Fruit fly (Drosophila melanogaster): ENCODE results near the gene CG34452.

The CG34452 gene

dm6 chr3L:15728195-15728594 is 40.5 kb upstream of the CG34452 start, which contains the start of gene comm (continued):
- TF ChIP-seq CG32532 (GFP tag; IDR thresholded peaks at IDR 0.05) (peak; percentile 46; the same call in 1 of the 2 replicates), amos (GFP tag; IDR thresholded peaks at IDR 0.05; ENCODE audit: partially characterized antibody) (peak; percentile 73; the same call in 1 of the 2 replicates), Hand (GFP tag; optimal IDR thresholded peaks at IDR 0.05) (peak; percentile 11), ara (GFP tag; IDR thresholded peaks at IDR 0.05) (no peak), CG9437 (GFP tag; optimal IDR thresholded peaks at IDR 0.05) (peak; percentile 42), CG32772 (GFP tag; IDR thresholded peaks at IDR 0.05) (no peak), Hmr (GFP tag; optimal IDR thresholded peaks at IDR 0.05) (peak; percentile 28), onecut (GFP tag; IDR thresholded peaks at IDR 0.05) (0 out of 2 replicates have a peak, but pooled peaks have one; percentile 41), sd (tag; optimal IDR thresholded peaks at IDR 0.05) (peak; percentile 26), wor (GFP tag; IDR thresholded peaks at IDR 0.05) (no peak), CG4707 (GFP tag; optimal IDR thresholded peaks at IDR 0.05) (peak; percentile 45), bowl (GFP tag; IDR thresholded peaks at IDR 0.05) (peak; percentile 19; the same call in 1 of the 2 replicates), CG7839 (tag; optimal IDR thresholded peaks at IDR 0.05) (peak; percentile 17), az2 (GFP tag; optimal IDR thresholded peaks at IDR 0.05) (no peak), CG11456 (GFP tag; IDR thresholded peaks at IDR 0.05) (peak; percentile 71; the same call in 2 of the 3 replicates), CG11696 (GFP tag; IDR thresholded peaks at IDR 0.05) (peak; percentile 48), HmgD (GFP tag; optimal IDR thresholded peaks at IDR 0.05) (peak; percentile 39), Nf-YA (GFP tag; IDR thresholded peaks at IDR 0.05) (peak; percentile 62), aop (GFP tag; IDR thresholded peaks at IDR 0.05) (peak; percentile 64; the same call in 1 of the 2 replicates), MBD-R2 (GFP tag; IDR thresholded peaks at IDR 0.05) (0 out of 2 replicates have a peak, but pooled peaks have one; percentile 16), ab (GFP tag; optimal IDR thresholded peaks at IDR 0.05) (no peak), CrebB (tag; optimal IDR thresholded peaks at IDR 0.05) (peak; percentile 59), CG16813 (GFP tag; IDR thresholded peaks at IDR 0.05; ENCODE audit: partially characterized antibody) (peak; percentile 44; the same call in 1 of the 3 replicates), CG7745 (tag; optimal IDR thresholded peaks at IDR 0.05) (peak; percentile 41), C15 (GFP tag; IDR thresholded peaks at IDR 0.05) (0 out of 3 replicates have a peak, but pooled peaks have one; percentile 16), D19A (tag; optimal IDR thresholded peaks at IDR 0.05) (peak; percentile 14), Vsx1 (GFP tag; optimal IDR thresholded peaks at IDR 0.05) (peak; percentile 42), YL-1 (GFP tag; optimal IDR thresholded peaks at IDR 0.05) (no peak), oc (tag; optimal IDR thresholded peaks at IDR 0.05) (peak; percentile 52), CG2889 (GFP tag; IDR thresholded peaks at IDR 0.05) (no peak), bab2 (GFP tag; optimal IDR thresholded peaks at IDR 0.05) (no peak), CG7928 (GFP tag; optimal IDR thresholded peaks at IDR 0.05) (no peak), otp (GFP tag; IDR thresholded peaks at IDR 0.05) (peak; percentile 58; the same call in 2 of the 3 replicates), sr (GFP tag; IDR thresholded peaks at IDR 0.05) (no peak), dysf (GFP tag; IDR thresholded peaks at IDR 0.05) (peak; percentile 7; the same call in 1 of the 3 replicates), seq (GFP tag; IDR thresholded peaks at IDR 0.05) (0 out of 2 replicates have a peak, but pooled peaks have one; percentile 16), Usf (GFP tag; optimal IDR thresholded peaks at IDR 0.05) (no peak), CG15269 (tag; optimal IDR thresholded peaks at IDR 0.05) (peak; percentile 38), lov (optimal IDR thresholded peaks at IDR 0.05) (no peak), lov (GFP tag; IDR thresholded peaks at IDR 0.05) (0 out of 3 replicates have a peak, but pooled peaks have one; percentile 64), jing (GFP tag; optimal IDR thresholded peaks at IDR 0.05) (no peak), CG6689 (GFP tag; IDR thresholded peaks at IDR 0.05) (0 out of 2 replicates have a peak, but pooled peaks have one; percentile 13), Atf6 (GFP tag; IDR thresholded peaks at IDR 0.05) (peak; percentile 52; the same call in 1 of the 2 replicates), Med (GFP tag) (peak; percentile 86), Stat92E (GFP tag; optimal IDR thresholded peaks at IDR 0.05) (peak in 1 of 3 experiments; percentile 14), lilli (GFP tag; optimal IDR thresholded peaks at IDR 0.05) (peak; percentile 12), unpg (GFP tag; optimal IDR thresholded peaks at IDR 0.05) (peak; percentile 27), NC2α (GFP tag; optimal IDR thresholded peaks at IDR 0.05) (peak; percentile 1), Chrac-16 (GFP tag; optimal IDR thresholded peaks at IDR 0.05) (no peak), trem (tag; optimal IDR thresholded peaks at IDR 0.05) (peak; percentile 8)
